Fruit fly (Drosophila melanogaster) whole organism, embryonic: Measurements from ENCODE around the gene CG10700.

Experiments used
- Atf6 ChIP-seq: fragments of 200-800 bp; sonication (Bioruptor generic); IDR thresholded peaks from 2 replicates; pipeline ENCODE4 v1.3.6; 2022; ENCODE audit warnings: missing biosample characterization, missing genetic modification characterization
- BEAF-32 ChIP-seq: fragments of 200-800 bp; sonication (Bioruptor generic); optimal IDR thresholded peaks from 3 replicates; lab custom pipeline; 2017; ENCODE audit warnings: missing biosample characterization, missing genetic modification characterization, mild to moderate bottlenecking, moderate library complexity, missing genetic modification reagents
- Bgb ChIP-seq: fragments of 200-800 bp; sonication (Bioruptor generic); IDR thresholded peaks from 2 replicates; pipeline ENCODE4 v1.3.6; 2022; ENCODE audit warnings: missing biosample characterization, missing genetic modification characterization; ENCODE audit not compliant: partially characterized antibody
- CG11560 ChIP-seq: fragments of 200-800 bp; sonication (Bioruptor generic); IDR thresholded peaks from 3 replicates; pipeline ENCODE4 v1.3.6; 2022; ENCODE audit warnings: missing biosample characterization, missing genetic modification characterization
- CG12659 ChIP-seq: fragments of 200-800 bp; sonication (Bioruptor generic); optimal IDR thresholded peaks from 3 replicates; lab custom pipeline; 2017; ENCODE audit warnings: mild to moderate bottlenecking, missing biosample characterization, missing genetic modification reagents, missing genetic modification characterization
- CG13287 ChIP-seq: fragments of 200-800 bp; sonication (Bioruptor generic); IDR thresholded peaks from 2 replicates; pipeline ENCODE4 v1.3.6; 2022; ENCODE audit warnings: missing biosample characterization, missing genetic modification characterization; ENCODE audit not compliant: partially characterized antibody
- CG2129 ChIP-seq: fragments of 200-800 bp; sonication (Bioruptor generic); IDR thresholded peaks from 2 replicates; pipeline ENCODE4 v1.3.6; 2022; ENCODE audit warnings: missing biosample characterization, missing genetic modification characterization; ENCODE audit not compliant: partially characterized antibody
- CG2712 ChIP-seq: fragments of 200-800 bp; optimal IDR thresholded peaks from 3 replicates; lab custom pipeline; 2019; ENCODE audit warnings: missing biosample characterization, mild to moderate bottlenecking, missing genetic modification characterization, moderate library complexity
- CG30020 ChIP-seq: fragments of 200-800 bp; optimal IDR thresholded peaks from 2 replicates; lab custom pipeline; 2019; ENCODE audit warnings: missing biosample characterization, mild to moderate bottlenecking, missing genetic modification characterization, moderate library complexity
- CG34224 ChIP-seq: fragments of 200-800 bp; sonication (Bioruptor generic); IDR thresholded peaks from 3 replicates; pipeline ENCODE4 v1.3.6; 2022; ENCODE audit warnings: missing biosample characterization, missing genetic modification characterization; ENCODE audit not compliant: partially characterized antibody
- CG4424 ChIP-seq: fragments of 200-800 bp; sonication (Bioruptor generic); optimal IDR thresholded peaks from 3 replicates; lab custom pipeline; 2016; ENCODE audit warnings: missing biosample characterization, missing genetic modification characterization
- CG6791 ChIP-seq: fragments of 200-800 bp; sonication (Bioruptor generic); IDR thresholded peaks from 3 replicates; pipeline ENCODE4 v1.3.6; 2022; ENCODE audit warnings: missing biosample characterization, missing genetic modification characterization; ENCODE audit not compliant: partially characterized antibody
- CG7786 ChIP-seq: fragments of 200-800 bp; sonication (Bioruptor generic); optimal IDR thresholded peaks from 2 replicates; lab custom pipeline; 2016; ENCODE audit warnings: missing biosample characterization, missing genetic modification characterization
- Dip2 ChIP-seq: fragments of 200-800 bp; sonication (Bioruptor generic); IDR thresholded peaks from 2 replicates; pipeline ENCODE4 v1.3.6; 2022; ENCODE audit warnings: missing biosample characterization, missing genetic modification characterization
- Dref ChIP-seq: fragments of 200-800 bp; sonication (Bioruptor generic); IDR thresholded peaks from 2 replicates; pipeline ENCODE4 v1.3.6; 2022; ENCODE audit warnings: missing biosample characterization, missing genetic modification characterization
- Drgx ChIP-seq: fragments of 200-800 bp; sonication (Bioruptor generic); IDR thresholded peaks from 2 replicates; pipeline ENCODE4 v1.3.6; 2022; ENCODE audit warnings: missing biosample characterization, missing genetic modification characterization
- Ets97D ChIP-seq: fragments of 200-800 bp; sonication (Bioruptor generic); optimal IDR thresholded peaks from 3 replicates; lab custom pipeline; 2016; ENCODE audit warnings: missing biosample characterization, missing genetic modification characterization
- MESR4 ChIP-seq: fragments of 200-800 bp; sonication (Bioruptor generic); optimal IDR thresholded peaks from 2 replicates; lab custom pipeline; 2018; ENCODE audit warnings: missing biosample characterization, mild to moderate bottlenecking, missing genetic modification characterization, moderate library complexity
- Nf-YB ChIP-seq: fragments of 200-800 bp; sonication (Bioruptor generic); optimal IDR thresholded peaks from 3 replicates; lab custom pipeline; 2019; ENCODE audit warnings: missing biosample characterization, mild to moderate bottlenecking, missing genetic modification characterization, moderate library complexity
- Opbp ChIP-seq: fragments of 200-800 bp; sonication (Bioruptor generic); IDR thresholded peaks from 3 replicates; pipeline ENCODE4 v1.3.6; 2022; ENCODE audit warnings: missing biosample characterization, missing genetic modification characterization; ENCODE audit not compliant: partially characterized antibody
- Pdp1 ChIP-seq, 2 experiments: fragments of 200-800 bp; sonication (Bioruptor generic); optimal IDR thresholded peaks; 3 replicates each; lab custom pipeline; 2016; ENCODE audit warnings: missing biosample characterization in 2 of 2, missing genetic modification characterization in 2 of 2, mild to moderate bottlenecking in 1 of 2, moderate library complexity in 1 of 2
- Sry-δ ChIP-seq: fragments of 200-800 bp; sonication (Bioruptor generic); optimal IDR thresholded peaks from 2 replicates; lab custom pipeline; 2016; ENCODE audit warnings: missing biosample characterization, missing genetic modification characterization
- YL-1 ChIP-seq: fragments of 200-800 bp; sonication (Bioruptor generic); optimal IDR thresholded peaks from 3 replicates; lab custom pipeline; 2017; ENCODE audit warnings: missing biosample characterization, mild to moderate bottlenecking, missing genetic modification characterization
- ab ChIP-seq: fragments of 200-800 bp; sonication (Bioruptor generic); optimal IDR thresholded peaks from 2 replicates; lab custom pipeline; 2016; ENCODE audit warnings: missing biosample characterization, missing genetic modification characterization
- ato ChIP-seq: fragments of 200-800 bp; sonication (Bioruptor generic); IDR thresholded peaks from 2 replicates; pipeline ENCODE4 v1.3.6; 2022; ENCODE audit warnings: missing biosample characterization, missing genetic modification characterization; ENCODE audit not compliant: partially characterized antibody
- bigmax ChIP-seq: fragments of 200-800 bp; sonication (Bioruptor generic); optimal IDR thresholded peaks from 2 replicates; lab custom pipeline; 2018; ENCODE audit warnings: missing biosample characterization, mild to moderate bottlenecking, missing genetic modification characterization
- chm ChIP-seq: fragments of 200-800 bp; sonication (Bioruptor generic); IDR thresholded peaks from 2 replicates; pipeline ENCODE4 v1.3.6; 2022; ENCODE audit warnings: missing biosample characterization, missing genetic modification characterization
- gsb ChIP-seq: fragments of 200-800 bp; sonication (Bioruptor generic); IDR thresholded peaks from 2 replicates; pipeline ENCODE4 v1.3.6; 2022; ENCODE audit warnings: missing biosample characterization, missing genetic modification characterization
- insv ChIP-seq, 2 experiments: fragments of 200-800 bp; sonication (Bioruptor generic); optimal IDR thresholded peaks; 3 replicates each; lab custom pipeline; 2016 to 2018; ENCODE audit warnings: missing biosample characterization in 2 of 2, missing genetic modification characterization in 2 of 2
- inv ChIP-seq: fragments of 200-800 bp; sonication (Bioruptor generic); IDR thresholded peaks from 2 replicates; pipeline ENCODE4 v1.3.6; 2022; ENCODE audit warnings: missing biosample characterization, missing genetic modification characterization; ENCODE audit not compliant: partially characterized antibody
- jigr1 ChIP-seq: fragments of 200-800 bp; sonication (Bioruptor generic); IDR thresholded peaks from 3 replicates; pipeline ENCODE4 v1.3.6; 2022; ENCODE audit warnings: missing biosample characterization, missing genetic modification characterization
- jumu ChIP-seq: fragments of 200-800 bp; sonication (Bioruptor generic); optimal IDR thresholded peaks from 3 replicates; lab custom pipeline; 2016; ENCODE audit warnings: missing biosample characterization, missing genetic modification characterization
- kah ChIP-seq: fragments of 200-800 bp; sonication (Bioruptor generic); optimal IDR thresholded peaks from 2 replicates; lab custom pipeline; 2018; ENCODE audit warnings: missing biosample characterization, mild to moderate bottlenecking, missing genetic modification characterization
- lab ChIP-seq: fragments of 200-800 bp; sonication (Bioruptor generic); optimal IDR thresholded peaks from 3 replicates; lab custom pipeline; 2017; ENCODE audit warnings: missing biosample characterization, missing genetic modification characterization, mild to moderate bottlenecking, moderate library complexity, missing genetic modification reagents
- nerfin-2 ChIP-seq: fragments of 200-800 bp; sonication (Bioruptor generic); IDR thresholded peaks from 2 replicates; pipeline ENCODE4 v1.3.6; 2022; ENCODE audit warnings: missing biosample characterization, missing genetic modification characterization; ENCODE audit not compliant: partially characterized antibody
- phol ChIP-seq: fragments of 200-800 bp; sonication (Bioruptor generic); optimal IDR thresholded peaks from 3 replicates; lab custom pipeline; 2018; ENCODE audit warnings: missing biosample characterization, mild to moderate bottlenecking, missing genetic modification characterization, moderate library complexity
- sens ChIP-seq: fragments of 200-800 bp; sonication (Bioruptor generic); peaks from one replicate; lab custom pipeline; 2016; ENCODE audit warnings: missing biosample characterization, missing genetic modification characterization
- sima ChIP-seq: fragments of 200-800 bp; sonication (Bioruptor generic); optimal IDR thresholded peaks from 2 replicates; lab custom pipeline; 2016; ENCODE audit warnings: missing biosample characterization, missing genetic modification characterization
- stwl ChIP-seq: fragments of 200-800 bp; sonication (Bioruptor generic); optimal IDR thresholded peaks from 3 replicates; lab custom pipeline; 2018; ENCODE audit warnings: missing biosample characterization, mild to moderate bottlenecking, missing genetic modification characterization, moderate library complexity
- sug ChIP-seq: fragments of 200-800 bp; optimal IDR thresholded peaks from 2 replicates; lab custom pipeline; 2019; ENCODE audit warnings: missing biosample characterization, mild to moderate bottlenecking, missing genetic modification characterization, moderate library complexity
- tll ChIP-seq, 2 experiments: fragments of 200-800 bp in 1 of 2; fragments of >200 bp in 1 of 2; sonication (Bioruptor generic) in 1 of 2; optimal IDR thresholded peaks; 2 replicates each; lab custom pipeline; 2017 to 2019; ENCODE audit warnings: missing biosample characterization in 2 of 2, missing genetic modification characterization in 2 of 2, mild to moderate bottlenecking in 1 of 2, moderate library complexity in 1 of 2
- trem ChIP-seq: fragments of 200-800 bp; optimal IDR thresholded peaks from 3 replicates; lab custom pipeline; 2019; ENCODE audit warnings: missing biosample characterization, mild to moderate bottlenecking, missing genetic modification characterization, moderate library complexity
- trh ChIP-seq: fragments of 200-800 bp; sonication (Bioruptor generic); optimal IDR thresholded peaks from 2 replicates; lab custom pipeline; 2016; ENCODE audit warnings: missing biosample characterization, missing genetic modification characterization
- unc-4 ChIP-seq: fragments of 200-800 bp; sonication (Bioruptor generic); IDR thresholded peaks from 2 replicates; pipeline ENCODE4 v1.3.6; 2022; ENCODE audit warnings: missing biosample characterization, missing genetic modification characterization; ENCODE audit not compliant: partially characterized antibody
- yki ChIP-seq: fragments of >200 bp; optimal IDR thresholded peaks from 3 replicates; lab custom pipeline; 2018

The CG10700 gene

DNA sequence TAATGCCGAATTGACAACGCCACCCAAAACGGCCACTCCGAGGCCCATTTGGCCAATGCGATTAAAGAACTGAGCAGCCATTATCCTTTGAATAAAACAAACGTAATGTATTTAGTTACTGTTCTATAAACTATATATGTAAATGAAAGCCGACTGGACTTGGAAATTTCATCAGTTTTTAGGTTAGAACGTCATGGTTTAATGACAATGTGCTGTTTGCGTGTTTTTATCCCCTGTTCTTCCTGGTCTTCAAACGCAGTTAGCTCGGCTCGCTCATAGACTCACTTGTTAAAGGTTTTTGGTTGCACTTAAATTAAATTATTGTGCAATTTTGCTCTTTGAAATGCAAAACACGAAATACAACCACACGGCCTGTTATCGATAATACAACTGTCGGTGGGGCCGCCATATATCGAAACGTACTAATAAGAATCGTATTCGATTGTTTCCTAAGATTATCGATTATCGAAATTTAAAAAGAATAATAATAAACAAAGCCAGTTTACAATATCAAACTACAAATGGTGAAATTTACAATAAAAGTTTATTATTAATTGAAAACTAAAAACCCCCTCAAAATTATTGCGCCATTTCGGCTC, 44.7 kb upstream of the CG10700 start, which contains the start of gene Phb1 (continued):
- TF ChIP-seq jigr1 (no peak), CG34224 (GFP tag; lab: Robert Waterston, UW) (peak; percentile 94), Drgx (no peak), CG30020 (tag; lab: Kevin White, UChicago) (peak; percentile 1), MESR4 (peak; percentile 43), Pdp1 (GFP tag; optimal IDR thresholded peaks at IDR 0.05; lab: Kevin White, UChicago) (peak in 1 of 2 experiments; percentile 87), CG11560 (peak; percentile 97), Dip2 (GFP tag; lab: Robert Waterston, UW) (no peak), jumu (GFP tag; lab: Kevin White, UChicago) (no peak), CG4424 (GFP tag; lab: Kevin White, UChicago) (no peak), sens (peak; percentile 69), CG12659 (peak; percentile 20), ab (GFP tag; lab: Kevin White, UChicago) (no peak), CG13287 (GFP tag; lab: Robert Waterston, UW) (peak; percentile 90), yki (no peak), BEAF-32 (GFP tag; lab: Kevin White, UChicago) (peak; percentile 60), sima (GFP tag; lab: Kevin White, UChicago) (no peak), trh (GFP tag; lab: Kevin White, UChicago) (no peak), YL-1 (GFP tag; lab: Kevin White, UChicago) (peak; percentile 82), Bgb (GFP tag; lab: Robert Waterston, UW) (peak; percentile 87), CG7786 (GFP tag; lab: Kevin White, UChicago) (no peak), phol (tag; lab: Kevin White, UChicago) (peak; percentile 18), chm (no peak), inv (GFP tag; lab: Robert Waterston, UW) (peak; percentile 74), kah (GFP tag; lab: Kevin White, UChicago) (no peak), CG2129 (GFP tag; lab: Robert Waterston, UW) (peak; percentile 28; the same call in 1 of the 2 replicates), Nf-YB (no peak), CG6791 (GFP tag; lab: Robert Waterston, UW) (peak; percentile 91), gsb (no peak), nerfin-2 (GFP tag; lab: Robert Waterston, UW) (peak; percentile 99), lab (no peak), Opbp (GFP tag; lab: Robert Waterston, UW) (peak; percentile 92), stwl (tag; lab: Kevin White, UChicago) (peak; percentile 69), Sry-δ (GFP tag; lab: Kevin White, UChicago) (peak; percentile 65), sug (peak; percentile 85), Dref (GFP tag; lab: Robert Waterston, UW) (peak; percentile 89), Atf6 (GFP tag; lab: Robert Waterston, UW) (0 out of 2 replicates have a peak, but pooled peaks have one; percentile 6), bigmax (GFP tag; lab: Kevin White, UChicago) (peak; percentile 98), unc-4 (GFP tag; lab: Robert Waterston, UW) (peak; percentile 75), tll (GFP tag; optimal IDR thresholded peaks at IDR 0.05; lab: Kevin White, UChicago) (no peak), Ets97D (GFP tag; lab: Kevin White, UChicago) (no peak), insv (GFP tag; optimal IDR thresholded peaks at IDR 0.05; lab: Kevin White, UChicago) (peak in 1 of 2 experiments; percentile 87), ato (GFP tag; lab: Robert Waterston, UW) (peak; percentile 96), trem (tag; lab: Kevin White, UChicago) (peak; percentile 37), CG2712 (tag; lab: Kevin White, UChicago) (peak; percentile 8)
